Fruit fly (Drosophila melanogaster) whole organism, embryonic: ENCODE data around the gene CG9393.

Experiments
- Aef1 ChIP-seq: fragments of 200-800 bp; sonication (Bioruptor generic); IDR thresholded peaks from 3 replicates; pipeline ENCODE4 v1.3.6; 2022; ENCODE audit warnings: missing biosample characterization, missing genetic modification characterization
- BtbVII ChIP-seq: fragments of 200-800 bp; sonication (Bioruptor generic); optimal IDR thresholded peaks from 3 replicates; lab custom pipeline; 2017; ENCODE audit warnings: missing biosample characterization, mild to moderate bottlenecking, missing genetic modification characterization
- Bteb2 ChIP-seq: fragments of 200-800 bp; sonication (Bioruptor generic); optimal IDR thresholded peaks from 2 replicates; lab custom pipeline; 2016; ENCODE audit warnings: missing biosample characterization, missing genetic modification characterization
- CG10462 ChIP-seq: fragments of 200-800 bp; sonication (Bioruptor generic); optimal IDR thresholded peaks from 2 replicates; lab custom pipeline; 2016; ENCODE audit warnings: missing biosample characterization, missing genetic modification characterization
- CG12769 ChIP-seq: fragments of 200-800 bp; sonication (Bioruptor generic); optimal IDR thresholded peaks from 2 replicates; lab custom pipeline; 2019; ENCODE audit warnings: missing biosample characterization, mild to moderate bottlenecking, missing genetic modification characterization, moderate library complexity
- CG13296 ChIP-seq: fragments of 200-800 bp; sonication (Bioruptor generic); optimal IDR thresholded peaks from 3 replicates; lab custom pipeline; 2018; ENCODE audit warnings: missing biosample characterization, mild to moderate bottlenecking, missing genetic modification characterization
- CG14441 ChIP-seq: fragments of 200-800 bp; sonication (Bioruptor generic); IDR thresholded peaks from 2 replicates; pipeline ENCODE4 v1.3.6; 2022; ENCODE audit warnings: missing biosample characterization, missing genetic modification characterization
- CG15514 ChIP-seq: fragments of 200-800 bp; sonication (Bioruptor generic); optimal IDR thresholded peaks from 3 replicates; lab custom pipeline; 2017; ENCODE audit warnings: missing biosample characterization, missing genetic modification characterization, mild to moderate bottlenecking, moderate library complexity, missing genetic modification reagents
- CG17186 ChIP-seq: fragments of 200-800 bp; sonication (Bioruptor generic); optimal IDR thresholded peaks from 3 replicates; lab custom pipeline; 2017; ENCODE audit warnings: missing biosample characterization, missing genetic modification reagents, missing genetic modification characterization
- CG17385 ChIP-seq: fragments of 200-800 bp; sonication (Bioruptor generic); optimal IDR thresholded peaks from 3 replicates; lab custom pipeline; 2018; ENCODE audit warnings: missing biosample characterization, mild to moderate bottlenecking, missing genetic modification characterization
- CG17802 ChIP-seq: fragments of 200-800 bp; sonication (Bioruptor generic); optimal IDR thresholded peaks from 2 replicates; lab custom pipeline; 2018; ENCODE audit warnings: missing biosample characterization, mild to moderate bottlenecking, missing genetic modification characterization, moderate library complexity
- CG18764 ChIP-seq: fragments of 200-800 bp; sonication (Bioruptor generic); optimal IDR thresholded peaks from 3 replicates; lab custom pipeline; 2016; ENCODE audit warnings: missing biosample characterization, missing genetic modification characterization
- CG2678 ChIP-seq: fragments of 200-800 bp; sonication (Bioruptor generic); optimal IDR thresholded peaks from 3 replicates; lab custom pipeline; 2019; ENCODE audit warnings: missing biosample characterization, mild to moderate bottlenecking, missing genetic modification characterization, moderate library complexity
- CG30431 ChIP-seq: fragments of 200-800 bp; sonication (Bioruptor generic); optimal IDR thresholded peaks from 2 replicates; lab custom pipeline; 2017; ENCODE audit warnings: missing biosample characterization, missing genetic modification characterization
- CG31365 ChIP-seq: fragments of 200-800 bp; sonication (Bioruptor generic); optimal IDR thresholded peaks from 2 replicates; lab custom pipeline; 2018; ENCODE audit warnings: missing biosample characterization, mild to moderate bottlenecking, missing genetic modification characterization
- CG3163 ChIP-seq: fragments of 200-800 bp; sonication (Bioruptor generic); optimal IDR thresholded peaks from 3 replicates; lab custom pipeline; 2016; ENCODE audit warnings: missing biosample characterization, missing genetic modification characterization
- CG42726 ChIP-seq: fragments of 200-800 bp; sonication (Bioruptor generic); IDR thresholded peaks from 2 replicates; pipeline ENCODE4 v1.3.6; 2022; ENCODE audit warnings: missing biosample characterization, missing genetic modification characterization; ENCODE audit not compliant: partially characterized antibody
- CG4730 ChIP-seq: fragments of 200-800 bp; sonication (Bioruptor generic); IDR thresholded peaks from 2 replicates; pipeline ENCODE4 v1.3.6; 2022; ENCODE audit warnings: missing biosample characterization, missing genetic modification characterization
- CG6765 ChIP-seq: fragments of 200-800 bp; sonication (Bioruptor generic); optimal IDR thresholded peaks from 3 replicates; lab custom pipeline; 2017; ENCODE audit warnings: missing biosample characterization, mild to moderate bottlenecking, missing genetic modification characterization
- CG7556 ChIP-seq: fragments of 200-800 bp; sonication (Bioruptor generic); optimal IDR thresholded peaks from 2 replicates; lab custom pipeline; 2017; ENCODE audit warnings: missing biosample characterization, mild to moderate bottlenecking, missing genetic modification characterization
- CG8388 ChIP-seq: fragments of 200-800 bp; sonication (Bioruptor generic); optimal IDR thresholded peaks from 2 replicates; lab custom pipeline; 2019; ENCODE audit warnings: missing biosample characterization, mild to moderate bottlenecking, missing genetic modification characterization, moderate library complexity
- CrebB ChIP-seq: fragments of 200-800 bp; sonication (Bioruptor generic); optimal IDR thresholded peaks from 3 replicates; lab custom pipeline; 2018; ENCODE audit warnings: missing biosample characterization, mild to moderate bottlenecking, missing genetic modification characterization
- E2f2 ChIP-seq: fragments of 200-800 bp; sonication (Bioruptor generic); IDR thresholded peaks from 2 replicates; pipeline ENCODE4 v1.3.6; 2022; ENCODE audit warnings: missing biosample characterization, missing genetic modification characterization
- Ets97D ChIP-seq: fragments of 200-800 bp; sonication (Bioruptor generic); optimal IDR thresholded peaks from 3 replicates; lab custom pipeline; 2016; ENCODE audit warnings: missing biosample characterization, missing genetic modification characterization
- HLH3B ChIP-seq: fragments of 200-800 bp; sonication (Bioruptor generic); IDR thresholded peaks from 2 replicates; pipeline ENCODE4 v1.3.6; 2022; ENCODE audit warnings: missing biosample characterization, missing genetic modification characterization
- Hr3 ChIP-seq: fragments of 200-800 bp; sonication (Bioruptor generic); optimal IDR thresholded peaks from 3 replicates; lab custom pipeline; 2016; ENCODE audit warnings: missing biosample characterization, missing genetic modification characterization
- Kr ChIP-seq: fragments of 200-800 bp; sonication (Bioruptor generic); optimal IDR thresholded peaks from 2 replicates; lab custom pipeline; 2017; ENCODE audit warnings: missing biosample characterization, mild to moderate bottlenecking, missing genetic modification characterization
- MESR4 ChIP-seq: fragments of 200-800 bp; sonication (Bioruptor generic); optimal IDR thresholded peaks from 2 replicates; lab custom pipeline; 2018; ENCODE audit warnings: missing biosample characterization, mild to moderate bottlenecking, missing genetic modification characterization, moderate library complexity
- Mad ChIP-seq: fragments of 200-800 bp; sonication (Bioruptor generic); optimal IDR thresholded peaks from 2 replicates; lab custom pipeline; 2016; ENCODE audit warnings: missing biosample characterization, missing genetic modification characterization
- Opbp ChIP-seq: fragments of 200-800 bp; sonication (Bioruptor generic); IDR thresholded peaks from 3 replicates; pipeline ENCODE4 v1.3.6; 2022; ENCODE audit warnings: missing biosample characterization, missing genetic modification characterization; ENCODE audit not compliant: partially characterized antibody
- Sry-δ ChIP-seq: fragments of 200-800 bp; sonication (Bioruptor generic); optimal IDR thresholded peaks from 2 replicates; lab custom pipeline; 2016; ENCODE audit warnings: missing biosample characterization, missing genetic modification characterization
- Stat92E ChIP-seq, 3 experiments: fragments of >200 bp in 2 of 3; fragments of 200-800 bp in 1 of 3; sonication (Bioruptor generic) in 1 of 3; optimal IDR thresholded peaks; 2 replicates each; lab custom pipeline; 2017 to 2019; ENCODE audit warnings: missing biosample characterization in 3 of 3, missing genetic modification characterization in 3 of 3, mild to moderate bottlenecking in 1 of 3, moderate library complexity in 1 of 3
- YL-1 ChIP-seq: fragments of 200-800 bp; sonication (Bioruptor generic); optimal IDR thresholded peaks from 3 replicates; lab custom pipeline; 2017; ENCODE audit warnings: missing biosample characterization, mild to moderate bottlenecking, missing genetic modification characterization
- br ChIP-seq: fragments of >200 bp; optimal IDR thresholded peaks from 2 replicates; lab custom pipeline; 2017
- chn ChIP-seq: fragments of 200-800 bp; sonication (Bioruptor generic); optimal IDR thresholded peaks from 2 replicates; lab custom pipeline; 2016; ENCODE audit warnings: missing biosample characterization, missing genetic modification characterization
- croc ChIP-seq: fragments of 200-800 bp; sonication (Bioruptor generic); conservative IDR thresholded peaks from 3 replicates; pipeline ENCODE4 v1.3.6; 2022; ENCODE audit warnings: missing biosample characterization, missing genetic modification characterization
- dysf ChIP-seq: fragments of 200-800 bp; sonication (Bioruptor generic); IDR thresholded peaks from 3 replicates; pipeline ENCODE4 v1.3.6; 2022; ENCODE audit warnings: missing biosample characterization, missing genetic modification characterization
- exex ChIP-seq: fragments of 200-800 bp; sonication (Bioruptor generic); optimal IDR thresholded peaks from 4 replicates; lab custom pipeline; 2018; ENCODE audit warnings: missing biosample characterization, mild to moderate bottlenecking, missing genetic modification characterization, moderate library complexity
- gcm ChIP-seq: fragments of 200-800 bp; sonication (Bioruptor generic); optimal IDR thresholded peaks from 2 replicates; lab custom pipeline; 2019; ENCODE audit warnings: missing biosample characterization, mild to moderate bottlenecking, missing genetic modification characterization, moderate library complexity
- gro ChIP-seq: fragments of 200-800 bp; sonication (Bioruptor generic); optimal IDR thresholded peaks from 2 replicates; lab custom pipeline; 2016; ENCODE audit warnings: missing biosample characterization, missing genetic modification characterization
- her ChIP-seq: fragments of 200-800 bp; sonication (Bioruptor generic); optimal IDR thresholded peaks from 2 replicates; lab custom pipeline; 2016; ENCODE audit warnings: missing biosample characterization, missing genetic modification characterization
- kni ChIP-seq: fragments of 200-800 bp; sonication (Bioruptor generic); optimal IDR thresholded peaks from 3 replicates; lab custom pipeline; 2017; ENCODE audit warnings: mild to moderate bottlenecking, missing biosample characterization, missing genetic modification reagents, missing genetic modification characterization
- lbe ChIP-seq: fragments of 200-800 bp; sonication (Bioruptor generic); optimal IDR thresholded peaks from 2 replicates; lab custom pipeline; 2016; ENCODE audit warnings: missing biosample characterization, mild to moderate bottlenecking, missing genetic modification characterization
- lola ChIP-seq, 3 experiments: fragments of >200 bp in 2 of 3; fragments of 200-800 bp in 1 of 3; sonication (Bioruptor generic) in 1 of 3; optimal IDR thresholded peaks; 2 replicates each; lab custom pipeline; 2017 to 2019; ENCODE audit warnings: missing biosample characterization in 3 of 3, missing genetic modification characterization in 3 of 3, mild to moderate bottlenecking in 1 of 3, moderate library complexity in 1 of 3
- luna ChIP-seq: fragments of 200-800 bp; sonication (Bioruptor generic); optimal IDR thresholded peaks from 2 replicates; lab custom pipeline; 2016; ENCODE audit warnings: missing biosample characterization, missing genetic modification characterization
- nau ChIP-seq: fragments of 200-800 bp; sonication (Bioruptor generic); optimal IDR thresholded peaks from 3 replicates; lab custom pipeline; 2017; ENCODE audit warnings: missing biosample characterization, mild to moderate bottlenecking, missing genetic modification characterization, missing genetic modification reagents
- onecut ChIP-seq: fragments of 200-800 bp; sonication (Bioruptor generic); IDR thresholded peaks from 2 replicates; pipeline ENCODE4 v1.3.6; 2022; ENCODE audit warnings: missing biosample characterization, missing genetic modification characterization
- unpg ChIP-seq: fragments of 200-800 bp; sonication (Bioruptor generic); optimal IDR thresholded peaks from 3 replicates; lab custom pipeline; 2018; ENCODE audit warnings: missing biosample characterization, mild to moderate bottlenecking, missing genetic modification characterization, moderate library complexity
- wek ChIP-seq: fragments of 200-800 bp; sonication (Bioruptor generic); optimal IDR thresholded peaks from 3 replicates; lab custom pipeline; 2018; ENCODE audit warnings: missing biosample characterization, mild to moderate bottlenecking, missing genetic modification characterization, moderate library complexity
- zfh2 ChIP-seq: fragments of 200-800 bp; sonication (Bioruptor generic); optimal IDR thresholded peaks from 2 replicates; lab custom pipeline; 2016; ENCODE audit warnings: missing biosample characterization, missing genetic modification characterization

The CG9393 gene

dm6 chr3R:9551013-9551658 is 12.3 kb downstream of the CG9393 start (continued):
- TF ChIP-seq CG18764 (GFP tag; lab: Kevin White, UChicago) (no peak), CG17186 (peak; percentile 26), CG2678 (peak; percentile 58), wek (GFP tag; lab: Kevin White, UChicago) (peak; percentile 73), Sry-δ (peak; percentile 27), exex (tag; lab: Kevin White, UChicago) (peak; percentile 36), zfh2 (GFP tag; lab: Kevin White, UChicago) (peak; percentile 16), E2f2 (GFP tag; lab: Robert Waterston, UW) (no peak), CG8388 (GFP tag; lab: Kevin White, UChicago) (no peak), CG3163 (GFP tag; lab: Kevin White, UChicago) (peak; percentile 54), br (lab: Kevin White, UChicago) (no peak), gcm (GFP tag; lab: Kevin White, UChicago) (peak; percentile 68), lbe (GFP tag; lab: Kevin White, UChicago) (peak; percentile 58), Kr (GFP tag; lab: Kevin White, UChicago) (no peak), Mad (GFP tag; lab: Kevin White, UChicago) (no peak), dysf (GFP tag; lab: Robert Waterston, UW) (no peak), Bteb2 (GFP tag; lab: Kevin White, UChicago) (no peak), Stat92E (GFP tag; optimal IDR thresholded peaks at IDR 0.05; lab: Kevin White, UChicago) (no peak), CG7556 (GFP tag; lab: Kevin White, UChicago) (peak; percentile 31), her (peak; percentile 68), CG10462 (GFP tag; lab: Kevin White, UChicago) (no peak), MESR4 (peak; percentile 96), Hr3 (no peak), unpg (GFP tag; lab: Kevin White, UChicago) (peak; percentile 16), YL-1 (GFP tag; lab: Kevin White, UChicago) (peak; percentile 60), HLH3B (GFP tag; lab: Robert Waterston, UW) (no peak), CG15514 (GFP tag; lab: Kevin White, UChicago) (peak; percentile 72), kni (GFP tag; lab: Kevin White, UChicago) (peak; percentile 79), onecut (GFP tag; lab: Robert Waterston, UW) (peak; percentile 98), lola (GFP tag; optimal IDR thresholded peaks at IDR 0.05; lab: Kevin White, UChicago) (no peak), CG13296 (GFP tag; lab: Kevin White, UChicago) (peak; percentile 80), CG17385 (peak; percentile 32), chn (GFP tag; lab: Kevin White, UChicago) (peak; percentile 76), CG6765 (GFP tag; lab: Kevin White, UChicago) (peak; percentile 82), croc (GFP tag; lab: Robert Waterston, UW) (no peak), CG14441 (GFP tag; lab: Robert Waterston, UW) (no peak), Ets97D (peak; percentile 4), CG17802 (tag; lab: Kevin White, UChicago) (no peak), nau (GFP tag; lab: Kevin White, UChicago) (peak; percentile 71), Opbp (GFP tag; lab: Robert Waterston, UW) (no peak), BtbVII (peak; percentile 69), CrebB (tag; lab: Kevin White, UChicago) (peak; percentile 68), Aef1 (GFP tag; lab: Robert Waterston, UW) (no peak), CG31365 (tag; lab: Kevin White, UChicago) (peak; percentile 63), CG4730 (GFP tag; lab: Robert Waterston, UW) (no peak), luna (GFP tag; lab: Kevin White, UChicago) (no peak), CG12769 (tag; lab: Kevin White, UChicago) (peak; percentile 80), gro (peak; percentile 66), CG42726 (GFP tag; lab: Robert Waterston, UW) (no peak), CG30431 (GFP tag; lab: Kevin White, UChicago) (no peak)
